Worm (Caenorhabditis elegans) whole organism, midembryonic: ENCODE results near the gene lgc-48.

ENCODE experiments used
- cog-1 ChIP-seq: sonication (generic microtip); optimal IDR thresholded peaks from 2 replicates; lab custom pipeline; 2016; ENCODE audit warnings: missing genetic modification characterization, missing compliant biosample characterization
- flt-1 ChIP-seq: fragments of 200-800 bp; sonication (Bioruptor generic); IDR thresholded peaks from 2 replicates; pipeline ENCODE4 v1.3.6; 2022; ENCODE audit warnings: missing genetic modification characterization, missing compliant biosample characterization
- med-1 ChIP-seq: sonication (generic microtip); optimal IDR thresholded peaks from 2 replicates; lab custom pipeline; 2017; ENCODE audit warnings: missing genetic modification characterization, mild to moderate bottlenecking, missing compliant biosample characterization, antibody characterized with exemption, missing genetic modification reagents; ENCODE audit not compliant: insufficient read depth
- ztf-23 ChIP-seq: fragments of 200-800 bp; sonication (Bioruptor generic); IDR thresholded peaks from 2 replicates; pipeline ENCODE4 v1.3.6; 2022; ENCODE audit warnings: missing genetic modification reagents, missing genetic modification characterization, missing compliant biosample characterization

ce11 chrV:13320676-13321075 lies 19.4 kb upstream of the lgc-48 start, which contains the start of gene srh-15:
- TF ChIP-seq cog-1 (no peak), ztf-23 (GFP tag; lab: Robert Waterston, UW) (no peak), med-1 (GFP tag; lab: Kevin White, UChicago) (no peak), flt-1 (GFP tag; lab: Robert Waterston, UW) (no peak)
